Fruit fly (Drosophila melanogaster): ENCODE results near the gene mor.
A peak's percentile ranks its signal among the peaks of the same experiment; 100 is the strongest.

The mor gene

DNA sequence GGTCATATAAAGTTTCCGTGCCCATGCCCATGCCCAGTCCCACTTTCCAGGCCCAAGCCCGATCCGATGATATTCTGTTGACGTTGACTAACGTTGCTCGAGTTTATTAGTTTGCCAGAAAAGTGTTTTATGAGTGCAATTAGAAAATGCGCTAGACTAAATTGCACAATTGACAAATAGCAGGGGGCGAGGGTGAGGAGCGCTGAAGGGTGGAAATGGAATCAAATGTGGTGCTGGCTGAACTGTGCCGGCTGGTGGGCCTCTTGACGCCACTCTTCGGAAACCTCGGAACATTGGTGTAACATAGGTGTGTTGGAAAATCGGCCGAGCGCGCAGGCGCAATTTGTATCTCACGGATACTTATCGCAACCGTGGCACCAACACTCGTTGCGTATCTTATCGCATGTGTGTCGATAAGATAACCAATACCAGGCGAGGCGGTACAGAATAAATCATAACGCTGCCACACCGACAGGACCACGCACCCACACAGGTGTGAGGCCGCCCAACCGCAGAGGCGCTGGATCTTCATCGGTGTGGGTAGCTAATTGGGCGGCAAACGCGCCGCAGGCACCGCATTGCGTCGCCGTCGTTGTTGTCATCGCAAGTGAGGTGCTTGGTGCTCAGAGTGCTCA, 39.1 kb upstream of the mor start (continued):
- no peak for TF ChIP-seq Scr (GFP tag; IDR thresholded peaks at IDR 0.05; ENCODE audit: partially characterized antibody)
- no peak for TF ChIP-seq Kr (GFP tag; optimal IDR thresholded peaks at IDR 0.05)
- peak; percentile 90 for TF ChIP-seq Vsx1 (GFP tag; optimal IDR thresholded peaks at IDR 0.05)
- TF ChIP-seq CG14860 (GFP tag; IDR thresholded peaks at IDR 0.05; ENCODE audit: partially characterized antibody), result 0 out of 3 replicates have a peak, but pooled peaks have one; percentile 23
- no peak for TF ChIP-seq CG4282 (GFP tag; optimal IDR thresholded peaks at IDR 0.05)
- TF ChIP-seq Xbp1 (GFP tag; optimal IDR thresholded peaks at IDR 0.05), result no peak
- peak; percentile 16 for TF ChIP-seq CG1529 (GFP tag; optimal IDR thresholded peaks at IDR 0.05)
- no peak for TF ChIP-seq CG3065 (GFP tag; optimal IDR thresholded peaks at IDR 0.05)
- no peak for TF ChIP-seq sr (GFP tag; IDR thresholded peaks at IDR 0.05)
- no peak for TF ChIP-seq Max (GFP tag; optimal IDR thresholded peaks at IDR 0.05)
- no peak for TF ChIP-seq gem (tag; optimal IDR thresholded peaks at IDR 0.05)
- TF ChIP-seq D (optimal IDR thresholded peaks at IDR 0.05), result no peak
- no peak for TF ChIP-seq D (GFP tag; optimal IDR thresholded peaks at IDR 0.05)
- 0 out of 3 replicates have a peak, but pooled peaks have one; percentile 24 for TF ChIP-seq CG14050 (GFP tag; IDR thresholded peaks at IDR 0.05)
- TF ChIP-seq hbn (GFP tag; IDR thresholded peaks at IDR 0.05; ENCODE audit: partially characterized antibody), result no peak
- peak; percentile 58 for TF ChIP-seq CG2678 (tag; optimal IDR thresholded peaks at IDR 0.05)
- no peak for TF ChIP-seq Hand (GFP tag; optimal IDR thresholded peaks at IDR 0.05)
- no peak for TF ChIP-seq zf30C (GFP tag; optimal IDR thresholded peaks at IDR 0.05)
- peak; percentile 63 for TF ChIP-seq Hey (tag; optimal IDR thresholded peaks at IDR 0.05)
- TF ChIP-seq CG3163 (GFP tag; optimal IDR thresholded peaks at IDR 0.05), result no peak
- TF ChIP-seq caup (GFP tag; optimal IDR thresholded peaks at IDR 0.05; ENCODE audit: severe bottlenecking), result no peak
- TF ChIP-seq CG12769 (tag; optimal IDR thresholded peaks at IDR 0.05), result peak; percentile 54
- TF ChIP-seq sens-2 (GFP tag; IDR thresholded peaks at IDR 0.05), result no peak
- TF ChIP-seq trem (tag; optimal IDR thresholded peaks at IDR 0.05), result no peak
- no peak for TF ChIP-seq Myb (GFP tag; optimal IDR thresholded peaks at IDR 0.05)
- TF ChIP-seq B-H2 (GFP tag; optimal IDR thresholded peaks at IDR 0.05), result no peak
- TF ChIP-seq CG17912 (GFP tag; optimal IDR thresholded peaks at IDR 0.05), result peak; percentile 16
- no peak for TF ChIP-seq usp (GFP tag; optimal IDR thresholded peaks at IDR 0.05)
- TF ChIP-seq gce (GFP tag; IDR thresholded peaks at IDR 0.05), result no peak
- TF ChIP-seq CG7372 (GFP tag; IDR thresholded peaks at IDR 0.05), result no peak
- peak; percentile 51 for TF ChIP-seq Asciz (GFP tag; optimal IDR thresholded peaks at IDR 0.05)
- TF ChIP-seq tx (GFP tag; optimal IDR thresholded peaks at IDR 0.05), result no peak
- TF ChIP-seq rib (GFP tag; IDR thresholded peaks at IDR 0.05), result no peak
- TF ChIP-seq bowl (GFP tag; IDR thresholded peaks at IDR 0.05), result no peak
- no peak for TF ChIP-seq Mes4 (GFP tag; optimal IDR thresholded peaks at IDR 0.05)
- TF ChIP-seq MBD-R2 (GFP tag; IDR thresholded peaks at IDR 0.05), result no peak
- peak; percentile 46 for TF ChIP-seq BtbVII (GFP tag; optimal IDR thresholded peaks at IDR 0.05)
- no peak for TF ChIP-seq seq (GFP tag; IDR thresholded peaks at IDR 0.05)
- TF ChIP-seq da (GFP tag; optimal IDR thresholded peaks at IDR 0.05), result no peak
- TF ChIP-seq CG13624 (GFP tag; optimal IDR thresholded peaks at IDR 0.05), result no peak
- no peak for TF ChIP-seq CG10209 (GFP tag; optimal IDR thresholded peaks at IDR 0.05)
- no peak for TF ChIP-seq gsb-n (tag; optimal IDR thresholded peaks at IDR 0.05)
- peak; percentile 16 for TF ChIP-seq CG7839 (tag; optimal IDR thresholded peaks at IDR 0.05)
- TF ChIP-seq Sin3A (optimal IDR thresholded peaks at IDR 0.05), result no peak
- no peak for TF ChIP-seq dpn (GFP tag; optimal IDR thresholded peaks at IDR 0.05)
- no peak for TF ChIP-seq CG9876 (GFP tag; optimal IDR thresholded peaks at IDR 0.05)
- TF ChIP-seq CG10147 (GFP tag; optimal IDR thresholded peaks at IDR 0.05), result no peak
- TF ChIP-seq CG12104 (GFP tag; optimal IDR thresholded peaks at IDR 0.05), result no peak
- peak; percentile 25 for TF ChIP-seq nerfin-1 (tag; optimal IDR thresholded peaks at IDR 0.05)
- TF ChIP-seq Bdp1 (GFP tag; optimal IDR thresholded peaks at IDR 0.05), result no peak
- no peak for TF ChIP-seq ssp (GFP tag; IDR thresholded peaks at IDR 0.05)

All from whole organism, embryonic.